Worm (Caenorhabditis elegans) whole organism, L4/young adult: ENCODE results near the gene D2096.11.

Source experiments
- dao-5 ChIP-seq: sonication (generic microtip); optimal IDR thresholded peaks from 2 replicates; lab custom pipeline; 2016; ENCODE audit warnings: missing genotype, missing genetic modification characterization, moderate library complexity, missing compliant biosample characterization
- him-1 ChIP-seq: sonication (generic microtip); optimal IDR thresholded peaks from 2 replicates; lab custom pipeline; 2016; ENCODE audit warnings: missing genotype, missing genetic modification reagents, missing genetic modification characterization, missing compliant biosample characterization

- TF ChIP-seq dao-5 (tag; lab: Kevin White, UChicago) (no peak), him-1 (tag; lab: Kevin White, UChicago) (no peak)
These were observed 36.7 kb downstream of the D2096.11 start for ce11 chrIV:8357299-8357698.
